Worm (Caenorhabditis elegans) whole organism, mixed stage, embryonic: ENCODE measurements around the gene fbxc-47.

Experiments
- drap-1 ChIP-seq: fragments of 200-800 bp; sonication (Bioruptor generic); optimal IDR thresholded peaks from 3 replicates; lab custom pipeline; 2018; ENCODE audit warnings: mild to moderate bottlenecking, missing genetic modification characterization, missing compliant biosample characterization
- elt-3 ChIP-seq: fragments of 150-350 bp; optimal IDR thresholded peaks from 2 replicates; lab custom pipeline; 2014; ENCODE audit warnings: missing biosample characterization, missing genetic modification characterization
- lin-13 ChIP-seq: fragments of 150-350 bp; optimal IDR thresholded peaks from 2 replicates; lab custom pipeline; 2014; ENCODE audit warnings: missing biosample characterization, missing genetic modification characterization
- mab-5 ChIP-seq: fragments of 150-350 bp; optimal IDR thresholded peaks from 2 replicates; lab custom pipeline; 2014; ENCODE audit warnings: missing biosample characterization, missing genetic modification characterization
- mep-1 ChIP-seq: fragments of 150-350 bp; optimal IDR thresholded peaks from 2 replicates; lab custom pipeline; 2017; ENCODE audit warnings: missing biosample characterization, missing genetic modification reagents, missing genetic modification characterization, inconsistent platforms
- nhr-237 ChIP-seq: fragments of 150-350 bp; optimal IDR thresholded peaks from 2 replicates; lab custom pipeline; 2014; ENCODE audit warnings: missing biosample characterization, missing genetic modification characterization
- nhr-28 ChIP-seq: fragments of 150-350 bp; optimal IDR thresholded peaks from 2 replicates; lab custom pipeline; 2014; ENCODE audit warnings: missing biosample characterization, missing genetic modification characterization
- nhr-76 ChIP-seq: sonication (generic microtip); optimal IDR thresholded peaks from 2 replicates; lab custom pipeline; 2017; ENCODE audit warnings: missing biosample characterization, missing genetic modification characterization
- snpc-4 ChIP-seq: fragments of 150-350 bp; optimal IDR thresholded peaks from 2 replicates; lab custom pipeline; 2014; ENCODE audit warnings: missing biosample characterization, missing genetic modification characterization
- unc-62 ChIP-seq: fragments of 150-350 bp; optimal IDR thresholded peaks from 2 replicates; lab custom pipeline; 2014; ENCODE audit warnings: missing biosample characterization, missing genetic modification reagents, missing genetic modification characterization
- ztf-11 ChIP-seq: fragments of 150-350 bp; optimal IDR thresholded peaks from 2 replicates; lab custom pipeline; 2014; ENCODE audit warnings: missing biosample characterization, missing genetic modification characterization

ce11 chrIV:3794437-3794836, 10.9 kb upstream of the fbxc-47 start, which contains the start of gene K09B3.1:
- TF ChIP-seq elt-3 (tag; lab: Kevin White, UChicago) (no peak), nhr-28 (no peak), ztf-11 (tag; lab: Kevin White, UChicago) (no peak), lin-13 (no peak), nhr-237 (tag; lab: Kevin White, UChicago) (no peak), unc-62 (GFP tag; lab: Kevin White, UChicago) (no peak), mep-1 (tag; lab: Kevin White, UChicago) (no peak), snpc-4 (tag; lab: Kevin White, UChicago) (no peak), drap-1 (GFP tag; lab: Kevin White, UChicago) (no peak), mab-5 (tag; lab: Kevin White, UChicago) (no peak), nhr-76 (tag; lab: Kevin White, UChicago) (no peak)
